Fruit fly (Drosophila melanogaster): Measurements from ENCODE around the gene Lasp.

Gene Lasp

dm6 chr3L:16642954-16643353 is 68.5 kb downstream of the Lasp start (continued):
- TF ChIP-seq net (GFP tag; optimal IDR thresholded peaks at IDR 0.05) (peak; percentile 22), CG11294 (GFP tag; IDR thresholded peaks at IDR 0.05) (peak; percentile 46; the same call in 1 of the 2 replicates), CG6792 (GFP tag; optimal IDR thresholded peaks at IDR 0.05) (no peak), CG10631 (GFP tag; optimal IDR thresholded peaks at IDR 0.05) (peak; percentile 49), Gug (GFP tag; IDR thresholded peaks at IDR 0.05) (peak; percentile 48), Blimp-1 (GFP tag; optimal IDR thresholded peaks at IDR 0.05) (no peak), Ets96B (tag; optimal IDR thresholded peaks at IDR 0.05) (peak; percentile 39), Eip78C (GFP tag) (peak; percentile 87), fd59A (GFP tag; optimal IDR thresholded peaks at IDR 0.05) (peak; percentile 23), CG4318 (GFP tag; optimal IDR thresholded peaks at IDR 0.05) (peak; percentile 84), fd85E (GFP tag; optimal IDR thresholded peaks at IDR 0.05) (no peak), Hr39 (GFP tag; optimal IDR thresholded peaks at IDR 0.05) (no peak), ss (GFP tag; optimal IDR thresholded peaks at IDR 0.05) (no peak), CG15336 (GFP tag; IDR thresholded peaks at IDR 0.05) (peak; percentile 78), CG31627 (GFP tag; optimal IDR thresholded peaks at IDR 0.05) (no peak), CG11902 (GFP tag; optimal IDR thresholded peaks at IDR 0.05) (no peak), CG11762 (GFP tag; optimal IDR thresholded peaks at IDR 0.05; ENCODE audit: insufficient read depth) (no peak), lz (GFP tag; optimal IDR thresholded peaks at IDR 0.05) (no peak), CG3919 (GFP tag; optimal IDR thresholded peaks at IDR 0.05) (peak; percentile 71), Sox102F (GFP tag; optimal IDR thresholded peaks at IDR 0.05) (no peak), CG6808 (GFP tag; optimal IDR thresholded peaks at IDR 0.05) (peak; percentile 9), Lpt (GFP tag; optimal IDR thresholded peaks at IDR 0.05) (peak; percentile 47), fkh (GFP tag; optimal IDR thresholded peaks at IDR 0.05) (no peak), OdsH (GFP tag; optimal IDR thresholded peaks at IDR 0.05) (peak; percentile 26), CG6276 (GFP tag; optimal IDR thresholded peaks at IDR 0.05) (peak; percentile 80), CG8632 (GFP tag; optimal IDR thresholded peaks at IDR 0.05) (no peak), CG6854 (GFP tag; optimal IDR thresholded peaks at IDR 0.05) (no peak), dac (GFP tag; optimal IDR thresholded peaks at IDR 0.05) (peak; percentile 39), acj6 (GFP tag; optimal IDR thresholded peaks at IDR 0.05) (peak; percentile 9), Met (GFP tag; optimal IDR thresholded peaks at IDR 0.05) (no peak)

DNA sequence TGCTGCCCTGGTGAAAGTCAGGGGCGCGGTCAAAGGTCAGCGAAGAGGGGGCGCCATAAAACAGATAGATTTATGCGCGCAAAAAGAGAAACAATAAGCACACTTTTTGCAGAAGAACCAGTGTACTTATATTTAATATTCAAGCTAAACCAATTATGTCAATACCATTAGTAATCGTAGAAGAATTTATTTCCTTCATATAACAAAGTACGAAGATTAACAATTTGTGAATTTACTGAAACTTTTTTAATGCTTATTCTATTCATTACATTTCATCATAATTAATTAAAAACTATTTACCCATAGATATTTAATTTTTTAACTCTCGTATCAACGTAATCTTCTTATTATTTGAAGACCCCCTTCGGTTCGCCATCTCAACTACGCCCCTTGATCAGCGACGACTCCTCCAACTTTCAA is 69.4 kb downstream of the Lasp start:
- TF ChIP-seq Eip75B (GFP tag; optimal IDR thresholded peaks at IDR 0.05), result peak; percentile 81
- peak; percentile 68 for TF ChIP-seq Sox15 (GFP tag; optimal IDR thresholded peaks at IDR 0.05)
- no peak for TF ChIP-seq vri (GFP tag; optimal IDR thresholded peaks at IDR 0.05)
- TF ChIP-seq salr (GFP tag; optimal IDR thresholded peaks at IDR 0.05), result peak; percentile 26 to 91
- peak; percentile 79 for TF ChIP-seq CG4318 (GFP tag; optimal IDR thresholded peaks at IDR 0.05)
- TF ChIP-seq CG11294 (GFP tag; IDR thresholded peaks at IDR 0.05), result no peak; the same call in 1 of the 2 replicates
- peak; percentile 70 for TF ChIP-seq Ets96B (tag; optimal IDR thresholded peaks at IDR 0.05)
- peak; percentile 72 for TF ChIP-seq pdm3 (GFP tag; optimal IDR thresholded peaks at IDR 0.05)
- TF ChIP-seq topi (GFP tag; optimal IDR thresholded peaks at IDR 0.05), result peak; percentile 59
- no peak for TF ChIP-seq Eip93F (GFP tag; optimal IDR thresholded peaks at IDR 0.05)
- peak; percentile 70 for TF ChIP-seq cyc (GFP tag; optimal IDR thresholded peaks at IDR 0.05)
- no peak for TF ChIP-seq fkh (GFP tag; optimal IDR thresholded peaks at IDR 0.05)
- peak; percentile 79 for TF ChIP-seq net (GFP tag; optimal IDR thresholded peaks at IDR 0.05)
- TF ChIP-seq eg (GFP tag; IDR thresholded peaks at IDR 0.05), result peak; percentile 59; the same call in 1 of the 3 replicates
- peak; percentile 74 for TF ChIP-seq CG16779 (tag; optimal IDR thresholded peaks at IDR 0.05)
- TF ChIP-seq OdsH (GFP tag; optimal IDR thresholded peaks at IDR 0.05), result peak; percentile 74
- TF ChIP-seq CG6276 (GFP tag; optimal IDR thresholded peaks at IDR 0.05), result peak; percentile 71
- peak; percentile 47 for TF ChIP-seq CG1621 (tag; optimal IDR thresholded peaks at IDR 0.05)
- TF ChIP-seq acj6 (GFP tag; optimal IDR thresholded peaks at IDR 0.05), result peak; percentile 80
- peak; percentile 77 for TF ChIP-seq CG34406 (GFP tag; optimal IDR thresholded peaks at IDR 0.05)
- peak; percentile 47; the same call in 1 of the 2 replicates for TF ChIP-seq Gug (GFP tag; IDR thresholded peaks at IDR 0.05)
- peak; percentile 63; the same call in 2 of the 3 replicates for TF ChIP-seq CG8119 (GFP tag; IDR thresholded peaks at IDR 0.05)
- TF ChIP-seq fd85E (GFP tag; optimal IDR thresholded peaks at IDR 0.05), result no peak
- TF ChIP-seq Sox14 (GFP tag; optimal IDR thresholded peaks at IDR 0.05), result peak; percentile 60
- peak; percentile 85 for TF ChIP-seq spab (GFP tag; optimal IDR thresholded peaks at IDR 0.05)
- peak; percentile 68 for TF ChIP-seq CG7368 (GFP tag; optimal IDR thresholded peaks at IDR 0.05)
- TF ChIP-seq CG6808 (GFP tag; optimal IDR thresholded peaks at IDR 0.05), result peak; percentile 85
- TF ChIP-seq lz (GFP tag; optimal IDR thresholded peaks at IDR 0.05), result peak; percentile 64
- peak; percentile 87 for TF ChIP-seq CG3919 (GFP tag; optimal IDR thresholded peaks at IDR 0.05)
- peak; percentile 75 to 79 for TF ChIP-seq ss (GFP tag; optimal IDR thresholded peaks at IDR 0.05)
- TF ChIP-seq CG32006 (GFP tag; optimal IDR thresholded peaks at IDR 0.05), result peak; percentile 92
- TF ChIP-seq CG10669 (GFP tag; optimal IDR thresholded peaks at IDR 0.05), result peak; percentile 78
- TF ChIP-seq esn (GFP tag; optimal IDR thresholded peaks at IDR 0.05), result peak; percentile 72
